Worm (Caenorhabditis elegans): ENCODE measurements around the gene R09E10.8.

Gene R09E10.8

DNA sequence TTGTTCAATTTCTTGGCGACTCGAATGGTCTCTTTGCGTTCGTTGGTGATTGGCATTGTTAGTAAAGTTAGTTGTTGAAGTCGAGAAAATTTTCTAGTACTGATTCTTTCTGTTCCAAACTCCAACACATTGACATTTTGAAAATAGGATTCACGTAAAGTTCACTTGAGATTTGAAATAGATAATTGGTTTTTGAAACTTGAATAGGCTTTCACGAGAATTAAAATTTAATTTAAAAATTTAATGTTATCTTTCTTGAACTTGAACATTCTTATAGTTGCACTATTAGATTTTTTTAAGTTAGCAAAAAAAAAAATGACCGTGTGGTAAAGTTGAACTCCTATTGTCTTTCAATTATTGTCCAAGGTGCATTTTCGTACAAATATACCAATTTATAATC, 16.2 kb downstream of the R09E10.8 start, which contains the start of gene R09E10.6:
TSS of gene R09E10.6 (minus strand) at position 101 of the 400 bp plus-strand sequence.
- TF ChIP-seq rec-8 (tag; optimal IDR thresholded peaks at IDR 0.05) (no peak), T26A5.8 (tag; optimal IDR thresholded peaks at IDR 0.05) (no peak), Y67H2A.10 (GFP tag; conservative IDR thresholded peaks at IDR 0.05) (no peak), dox-1 (GFP tag; IDR thresholded peaks at IDR 0.05) (no peak), egl-18 (GFP tag; IDR thresholded peaks at IDR 0.05) (no peak), somi-1 (GFP tag; optimal IDR thresholded peaks at IDR 0.05) (no peak), atf-7 (tag; optimal IDR thresholded peaks at IDR 0.05) (no peak), F37B4.10 (GFP tag; IDR thresholded peaks at IDR 0.05) (no peak), fkh-3 (tag; optimal IDR thresholded peaks at IDR 0.05) (no peak), ccch-3 (GFP tag; optimal IDR thresholded peaks at IDR 0.05) (no peak), Y53F4B.3 (GFP tag; IDR thresholded peaks at IDR 0.05) (no peak), attf-3 (GFP tag; conservative IDR thresholded peaks at IDR 0.05) (no peak), F49E8.2 (tag; optimal IDR thresholded peaks at IDR 0.05; ENCODE audit: insufficient read depth) (no peak), lsl-1 (GFP tag; optimal IDR thresholded peaks at IDR 0.05) (no peak)

- TF ChIP-seq hmg-1.2 (GFP tag; IDR thresholded peaks at IDR 0.05) (no peak), xnd-1 (tag; optimal IDR thresholded peaks at IDR 0.05) (no peak), Y53G8AR.9 (GFP tag; conservative IDR thresholded peaks at IDR 0.05) (no peak), ekl-4 (GFP tag; IDR thresholded peaks at IDR 0.05) (no peak), K11D2.4 (GFP tag; IDR thresholded peaks at IDR 0.05) (no peak), dox-1 (GFP tag; IDR thresholded peaks at IDR 0.05) (no peak), rec-8 (tag; optimal IDR thresholded peaks at IDR 0.05) (no peak), mel-28 (tag; optimal IDR thresholded peaks at IDR 0.05; ENCODE audit: borderline replicate concordance) (no peak), let-607 (tag; optimal IDR thresholded peaks at IDR 0.05) (no peak), F23B12.7 (tag; optimal IDR thresholded peaks at IDR 0.05; ENCODE audit: insufficient read depth) (no peak), Y53F4B.3 (GFP tag; IDR thresholded peaks at IDR 0.05) (no peak), egrh-3 (GFP tag; IDR thresholded peaks at IDR 0.05) (no peak), F10E7.11 (tag; optimal IDR thresholded peaks at IDR 0.05) (no peak), unc-62 (GFP tag; optimal IDR thresholded peaks at IDR 0.05) (no peak), hlh-12 (tag; optimal IDR thresholded peaks at IDR 0.05) (no peak), ztf-18 (tag; optimal IDR thresholded peaks at IDR 0.05) (no peak), F49E8.2 (tag; optimal IDR thresholded peaks at IDR 0.05; ENCODE audit: insufficient read depth) (no peak), nhr-120 (GFP tag; IDR thresholded peaks at IDR 0.05) (no peak), ceh-79 (tag; optimal IDR thresholded peaks at IDR 0.05) (no peak)
Observed at ce11 chrIV:10288575-10288974, 21.7 kb downstream of the R09E10.8 start.

ce11 chrIV:10286655-10287054, 23.6 kb downstream of the R09E10.8 start, which contains the start of gene ebax-1:
Gene ebax-1 (plus strand): TSS chrIV:10286955.
- TF ChIP-seq snpc-4 (GFP tag; optimal IDR thresholded peaks at IDR 0.05) (no peak), snpc-4 (tag; optimal IDR thresholded peaks at IDR 0.05) (no peak), unc-62 (GFP tag; optimal IDR thresholded peaks at IDR 0.05) (no peak)

ce11 chrIV:10285328-10285727, 24.9 kb downstream of the R09E10.8 start:
- TF ChIP-seq die-1 (tag; optimal IDR thresholded peaks at IDR 0.05) (no peak), Y56A3A.18 (GFP tag; IDR thresholded peaks at IDR 0.05) (no peak), B0035.1 (tag; optimal IDR thresholded peaks at IDR 0.05) (no peak), lir-1 (GFP tag; conservative IDR thresholded peaks at IDR 0.05) (no peak), let-607 (tag; optimal IDR thresholded peaks at IDR 0.05) (no peak), sdz-38 (tag; optimal IDR thresholded peaks at IDR 0.05) (no peak), lin-35 (GFP tag; optimal IDR thresholded peaks at IDR 0.05) (no peak), madf-6 (GFP tag; IDR thresholded peaks at IDR 0.05) (peak; percentile 43; the same call in 1 of the 2 replicates), F39B2.1 (GFP tag; IDR thresholded peaks at IDR 0.05) (no peak), ama-1 (optimal IDR thresholded peaks at IDR 0.05) (no peak), ama-1 (GFP tag; optimal IDR thresholded peaks at IDR 0.05) (no peak), gei-17 (GFP tag; optimal IDR thresholded peaks at IDR 0.05) (no peak), F52B5.7 (tag; optimal IDR thresholded peaks at IDR 0.05) (no peak), C06A6.2 (GFP tag; conservative IDR thresholded peaks at IDR 0.05) (no peak), lsl-1 (GFP tag; optimal IDR thresholded peaks at IDR 0.05) (peak; percentile 69), F33H1.4 (GFP tag; IDR thresholded peaks at IDR 0.05) (peak; percentile 68), somi-1 (GFP tag; optimal IDR thresholded peaks at IDR 0.05) (no peak)

All from whole organism, young adult.